Fruit fly (Drosophila melanogaster): ENCODE results near the gene arm.

DNA sequence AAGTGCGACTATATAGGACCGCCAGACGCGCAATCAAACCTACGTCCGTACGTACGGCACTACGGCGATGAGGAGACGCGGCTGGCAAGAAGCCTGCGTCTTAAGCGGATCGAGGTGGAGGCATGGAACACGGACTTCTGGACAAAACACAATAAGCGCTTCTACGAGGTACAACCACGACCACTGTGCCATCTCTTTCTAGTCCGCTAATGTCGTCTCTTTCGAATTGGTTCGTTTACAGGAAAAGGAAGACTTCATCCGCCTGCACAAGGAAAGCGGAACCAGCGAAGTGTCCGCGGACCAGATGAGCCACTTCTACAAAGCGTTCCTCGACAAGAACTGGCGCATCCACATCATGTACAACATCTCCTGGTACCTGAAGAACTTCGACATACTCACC lies 19.7 kb downstream of the arm start:
- no peak for TF ChIP-seq usp (GFP tag; optimal IDR thresholded peaks at IDR 0.05)
- no peak for TF ChIP-seq psq (optimal IDR thresholded peaks at IDR 0.05)
- TF ChIP-seq CG8478 (optimal IDR thresholded peaks at IDR 0.05), result no peak
